Fruit fly (Drosophila melanogaster): ENCODE measurements around the gene inaF-C.
A peak's percentile ranks its signal among the peaks of the same experiment; 100 is the strongest.

inaF-C gene

dm6 chrX:11715263-11715659, 16.3 kb downstream of the inaF-C start, which contains the start of gene Amun (continued):
- peak; percentile 18; the same call in 1 of the 2 replicates for TF ChIP-seq CG15336 (GFP tag; IDR thresholded peaks at IDR 0.05)
- TF ChIP-seq CG1621 (tag; optimal IDR thresholded peaks at IDR 0.05), result no peak
- no peak for TF ChIP-seq CG6854 (GFP tag; optimal IDR thresholded peaks at IDR 0.05)
- no peak for TF ChIP-seq Sox102F (GFP tag; optimal IDR thresholded peaks at IDR 0.05)
- no peak for TF ChIP-seq CG16779 (tag; optimal IDR thresholded peaks at IDR 0.05)
- TF ChIP-seq OdsH (GFP tag; optimal IDR thresholded peaks at IDR 0.05), result peak; percentile 53
- TF ChIP-seq vri (GFP tag; optimal IDR thresholded peaks at IDR 0.05), result peak; percentile 41
- peak; percentile 51 for TF ChIP-seq CG10669 (GFP tag; optimal IDR thresholded peaks at IDR 0.05)
- peak; percentile 36 for TF ChIP-seq Eip75B (GFP tag; optimal IDR thresholded peaks at IDR 0.05)
- TF ChIP-seq topi (GFP tag; optimal IDR thresholded peaks at IDR 0.05), result peak; percentile 39
- peak; percentile 62 for TF ChIP-seq CG31627 (GFP tag; optimal IDR thresholded peaks at IDR 0.05)
- TF ChIP-seq fkh (GFP tag; optimal IDR thresholded peaks at IDR 0.05), result peak; percentile 62
- TF ChIP-seq Hr38 (GFP tag; optimal IDR thresholded peaks at IDR 0.05), result no peak
- TF ChIP-seq CG6808 (GFP tag; optimal IDR thresholded peaks at IDR 0.05), result peak; percentile 36
- TF ChIP-seq dac (GFP tag; optimal IDR thresholded peaks at IDR 0.05), result no peak
- TF ChIP-seq Blimp-1 (GFP tag; optimal IDR thresholded peaks at IDR 0.05), result no peak
- TF ChIP-seq Hr39 (GFP tag; optimal IDR thresholded peaks at IDR 0.05), result peak; percentile 63
- no peak; the same call in none of the 3 replicates for TF ChIP-seq CG6163 (GFP tag; IDR thresholded peaks at IDR 0.05)
- peak; percentile 42 for TF ChIP-seq CG3032 (tag; optimal IDR thresholded peaks at IDR 0.05)
- no peak for TF ChIP-seq fd85E (GFP tag; optimal IDR thresholded peaks at IDR 0.05)
- peak; percentile 50 for TF ChIP-seq CG7368 (GFP tag; optimal IDR thresholded peaks at IDR 0.05)
- peak; percentile 16 for TF ChIP-seq CG10631 (GFP tag; optimal IDR thresholded peaks at IDR 0.05)
- peak; percentile 63 for TF ChIP-seq Smox (GFP tag; optimal IDR thresholded peaks at IDR 0.05)
- no peak for TF ChIP-seq Gug (GFP tag; IDR thresholded peaks at IDR 0.05)
- no peak; the same call in 1 of the 2 replicates for TF ChIP-seq CG11294 (GFP tag; IDR thresholded peaks at IDR 0.05)
- no peak for TF ChIP-seq CG8632 (GFP tag; optimal IDR thresholded peaks at IDR 0.05)
- TF ChIP-seq Eip93F (GFP tag; optimal IDR thresholded peaks at IDR 0.05), result no peak
- TF ChIP-seq fd59A (GFP tag; optimal IDR thresholded peaks at IDR 0.05), result peak; percentile 26
- TF ChIP-seq Met (GFP tag; optimal IDR thresholded peaks at IDR 0.05), result peak; percentile 40
- TF ChIP-seq spab (GFP tag; optimal IDR thresholded peaks at IDR 0.05), result peak; percentile 6
- peak; percentile 33 for TF ChIP-seq CG6276 (GFP tag; optimal IDR thresholded peaks at IDR 0.05)
- TF ChIP-seq net (GFP tag; optimal IDR thresholded peaks at IDR 0.05), result peak; percentile 44

- TF ChIP-seq salr (GFP tag; optimal IDR thresholded peaks at IDR 0.05) (peak in 1 of 2 experiments; percentile 12), CG32006 (GFP tag; optimal IDR thresholded peaks at IDR 0.05) (peak; percentile 66), Hr39 (GFP tag; optimal IDR thresholded peaks at IDR 0.05) (no peak), CG34406 (GFP tag; optimal IDR thresholded peaks at IDR 0.05) (peak; percentile 46), lz (GFP tag; optimal IDR thresholded peaks at IDR 0.05) (peak; percentile 58), CG6163 (GFP tag; IDR thresholded peaks at IDR 0.05) (peak; percentile 83), Sox15 (GFP tag; optimal IDR thresholded peaks at IDR 0.05) (no peak), Eip78C (GFP tag) (peak; percentile 80), CG8119 (GFP tag; IDR thresholded peaks at IDR 0.05) (peak; percentile 40; the same call in 1 of the 3 replicates), dac (GFP tag; optimal IDR thresholded peaks at IDR 0.05) (peak; percentile 31), ss (GFP tag; optimal IDR thresholded peaks at IDR 0.05) (peak in 1 of 2 experiments; percentile 42), CG10669 (GFP tag; optimal IDR thresholded peaks at IDR 0.05) (peak; percentile 19), cyc (GFP tag; optimal IDR thresholded peaks at IDR 0.05) (peak; percentile 15), CG11294 (GFP tag; IDR thresholded peaks at IDR 0.05) (peak; percentile 55), Hr4 (GFP tag; optimal IDR thresholded peaks at IDR 0.05) (peak; percentile 50), CG9139 (GFP tag; optimal IDR thresholded peaks at IDR 0.05) (peak; percentile 37), esn (GFP tag; optimal IDR thresholded peaks at IDR 0.05) (peak; percentile 49), Sox14 (GFP tag; optimal IDR thresholded peaks at IDR 0.05) (peak; percentile 43), Gug (GFP tag; IDR thresholded peaks at IDR 0.05) (peak; percentile 51), vri (GFP tag; optimal IDR thresholded peaks at IDR 0.05) (no peak), CG6808 (GFP tag; optimal IDR thresholded peaks at IDR 0.05) (peak; percentile 58), Met (GFP tag; optimal IDR thresholded peaks at IDR 0.05) (peak; percentile 47), svp (GFP tag) (peak; percentile 85), CG15336 (GFP tag; IDR thresholded peaks at IDR 0.05) (peak; percentile 67), CG31627 (GFP tag; optimal IDR thresholded peaks at IDR 0.05) (peak; percentile 9), Smox (GFP tag; optimal IDR thresholded peaks at IDR 0.05) (no peak), Sox102F (GFP tag; optimal IDR thresholded peaks at IDR 0.05) (peak; percentile 49), Ets96B (tag; optimal IDR thresholded peaks at IDR 0.05) (no peak), CG7368 (GFP tag; optimal IDR thresholded peaks at IDR 0.05) (no peak), CG16779 (tag; optimal IDR thresholded peaks at IDR 0.05) (peak; percentile 14), CG3032 (tag; optimal IDR thresholded peaks at IDR 0.05) (peak; percentile 12)
Measured at dm6 chrX:11714529-11715262, 16.9 kb downstream of the inaF-C start.

Data from whole organism, prepupa.